Fruit fly (Drosophila melanogaster) Kc167 (cell line): Measurements from ENCODE around the gene Snoo.

Experiments
- Myc ChIP-seq: fragments of >200 bp; optimal IDR thresholded peaks from 2 replicates; lab custom pipeline; 2017; ENCODE audit warnings: missing external identifiers
- Sin3A ChIP-seq: fragments of >200 bp; optimal IDR thresholded peaks from 2 replicates; lab custom pipeline; 2018; ENCODE audit warnings: missing external identifiers
- h ChIP-seq: fragments of >200 bp; optimal IDR thresholded peaks from 3 replicates; lab custom pipeline; 2018; ENCODE audit warnings: missing external identifiers
- insv ChIP-seq: fragments of >200 bp; optimal IDR thresholded peaks from 3 replicates; lab custom pipeline; 2018; ENCODE audit warnings: missing external identifiers
- psq ChIP-seq: fragments of >200 bp; optimal IDR thresholded peaks from 2 replicates; lab custom pipeline; 2017; ENCODE audit warnings: missing external identifiers
- ttk ChIP-seq: sonication (Bioruptor generic); optimal IDR thresholded peaks from 2 replicates; lab custom pipeline; 2017; ENCODE audit warnings: missing external identifiers

- TF ChIP-seq Sin3A (lab: Kevin White, UChicago), result no peak
- TF ChIP-seq psq (lab: Kevin White, UChicago), result no peak
- TF ChIP-seq Myc (lab: Kevin White, UChicago), result no peak
- no peak for TF ChIP-seq insv (lab: Kevin White, UChicago)
- no peak for TF ChIP-seq ttk (lab: Kevin White, UChicago)
- TF ChIP-seq h (lab: Kevin White, UChicago), result no peak
Measured at dm6 chr2L:8029160-8029852, 45.3 kb upstream of the Snoo start, which contains the start of gene baf.
